Fruit fly (Drosophila melanogaster) whole organism, embryonic: ENCODE results near the gene dmrt11E.

Experiments used
- CG14710 ChIP-seq: fragments of 200-800 bp; sonication (Bioruptor generic); optimal IDR thresholded peaks from 3 replicates; lab custom pipeline; 2019; ENCODE audit warnings: missing biosample characterization, mild to moderate bottlenecking, missing genetic modification characterization, moderate library complexity
- ftz-f1 ChIP-seq: fragments of 200-800 bp; sonication (Bioruptor generic); optimal IDR thresholded peaks from 2 replicates; lab custom pipeline; 2016; ENCODE audit warnings: missing biosample characterization, missing genetic modification characterization
- psq ChIP-seq: fragments of 200-800 bp; sonication (Bioruptor generic); optimal IDR thresholded peaks from 2 replicates; lab custom pipeline; 2017; ENCODE audit warnings: missing biosample characterization, missing genetic modification characterization

dm6 chrX:13372512-13372911 is 4.5 kb downstream of the dmrt11E start:
- TF ChIP-seq ftz-f1 (GFP tag; lab: Kevin White, UChicago) = no peak
- no peak for TF ChIP-seq psq (GFP tag; lab: Kevin White, UChicago)
- no peak for TF ChIP-seq CG14710 (tag; lab: Kevin White, UChicago)
